Worm (Caenorhabditis elegans) whole organism, L1 larva: ENCODE measurements around the gene AH10.2.

Experiments
- C04F5.9 ChIP-seq: sonication (generic microtip); optimal IDR thresholded peaks from 2 replicates; lab custom pipeline; 2016; ENCODE audit warnings: missing genetic modification characterization, missing compliant biosample characterization
- C16A3.4 ChIP-seq: fragments of 150-350 bp; optimal IDR thresholded peaks from 2 replicates; lab custom pipeline; 2014; ENCODE audit warnings: missing biosample characterization, missing genetic modification characterization
- F16B12.6 ChIP-seq: fragments of 150-350 bp; optimal IDR thresholded peaks from 2 replicates; lab custom pipeline; 2014; ENCODE audit warnings: missing biosample characterization, missing genetic modification characterization
- alr-1 ChIP-seq: fragments of 200-800 bp; sonication (Bioruptor generic); optimal IDR thresholded peaks from 2 replicates; lab custom pipeline; 2018; ENCODE audit warnings: borderline replicate concordance, mild to moderate bottlenecking, missing genetic modification characterization, missing compliant biosample characterization
- aly-2 ChIP-seq: fragments of 150-350 bp; optimal IDR thresholded peaks from 2 replicates; lab custom pipeline; 2014; ENCODE audit warnings: missing biosample characterization, missing genetic modification characterization
- ama-1 ChIP-seq: fragments of 150-350 bp; optimal IDR thresholded peaks from 2 replicates; lab custom pipeline; 2014
- ceh-8 ChIP-seq: fragments of 200-800 bp; sonication (Bioruptor generic); optimal IDR thresholded peaks from 2 replicates; lab custom pipeline; 2018; ENCODE audit warnings: mild to moderate bottlenecking, missing genetic modification characterization, moderate library complexity, missing compliant biosample characterization
- ceh-88 ChIP-seq: fragments of 200-800 bp; sonication (Bioruptor generic); IDR thresholded peaks from 2 replicates; pipeline ENCODE4 v1.3.6; 2022; ENCODE audit warnings: missing genetic modification characterization, missing compliant biosample characterization
- ceh-90 ChIP-seq: sonication (generic microtip); optimal IDR thresholded peaks from 2 replicates; lab custom pipeline; 2016; ENCODE audit warnings: missing genetic modification characterization, missing compliant biosample characterization
- ces-1 ChIP-seq: fragments of 150-350 bp; optimal IDR thresholded peaks from 2 replicates; lab custom pipeline; 2014; ENCODE audit warnings: missing biosample characterization, missing genetic modification reagents, missing genetic modification characterization
- dpl-1 ChIP-seq, 3 experiments: fragments of 150-350 bp in 2 of 3; sonication (generic microtip) in 1 of 3; optimal IDR thresholded peaks; 2 replicates each; lab custom pipeline; 2014 to 2017; ENCODE audit warnings: missing biosample characterization in 3 of 3, missing genetic modification characterization in 3 of 3, missing genetic modification reagents in 3 of 3
- dsc-1 ChIP-seq: sonication (generic microtip); optimal IDR thresholded peaks from 2 replicates; lab custom pipeline; 2016; ENCODE audit warnings: mild to moderate bottlenecking, missing genetic modification characterization, missing compliant biosample characterization
- efl-1 ChIP-seq, 4 experiments: fragments of 150-350 bp; optimal IDR thresholded peaks in 3 of 4; peaks in 1 of 4; 1 replicate in 1 of 4; 2 replicates in 3 of 4; lab custom pipeline; 2014; ENCODE audit warnings: missing biosample characterization in 2 of 4, missing genetic modification characterization in 2 of 4, missing genetic modification reagents in 2 of 4
- efl-3 ChIP-seq: fragments of 200-800 bp; sonication (Bioruptor generic); optimal IDR thresholded peaks from 2 replicates; lab custom pipeline; 2018; ENCODE audit warnings: mild to moderate bottlenecking, missing genetic modification characterization, missing compliant biosample characterization
- egl-13 ChIP-seq: sonication (generic microtip); optimal IDR thresholded peaks from 2 replicates; lab custom pipeline; 2016; ENCODE audit warnings: missing genotype, missing genetic modification reagents, missing genetic modification characterization, missing compliant biosample characterization
- elt-3 ChIP-seq, 6 experiments: fragments of 150-350 bp in 1 of 6; sonication (generic microtip); optimal IDR thresholded peaks; 2 replicates each; lab custom pipeline; 2017 to 2018; ENCODE audit warnings: missing biosample characterization in 6 of 6, missing genetic modification characterization in 6 of 6, inconsistent platforms in 1 of 6
- ets-5 ChIP-seq: fragments of 200-800 bp; sonication (Bioruptor generic); IDR thresholded peaks from 2 replicates; pipeline ENCODE4 v1.3.6; 2022; ENCODE audit warnings: missing genetic modification characterization, missing compliant biosample characterization
- fkh-10 ChIP-seq: sonication (generic microtip); optimal IDR thresholded peaks from 2 replicates; lab custom pipeline; 2017; ENCODE audit warnings: missing biosample characterization, missing genetic modification reagents, missing genetic modification characterization
- fos-1 ChIP-seq: fragments of 150-350 bp; optimal IDR thresholded peaks from 2 replicates; lab custom pipeline; 2014; ENCODE audit warnings: missing biosample characterization, missing genetic modification characterization
- hlh-17 ChIP-seq: fragments of 200-800 bp; sonication (Bioruptor generic); optimal IDR thresholded peaks from 2 replicates; lab custom pipeline; 2018; ENCODE audit warnings: missing genetic modification characterization, mild to moderate bottlenecking, missing compliant biosample characterization, moderate library complexity, borderline replicate concordance
- hlh-4 ChIP-seq: sonication (generic microtip); optimal IDR thresholded peaks from 2 replicates; lab custom pipeline; 2016; ENCODE audit warnings: mild to moderate bottlenecking, missing genetic modification characterization, missing compliant biosample characterization
- hpl-2 ChIP-seq: fragments of 150-350 bp; optimal IDR thresholded peaks from 2 replicates; lab custom pipeline; 2014; ENCODE audit warnings: missing biosample characterization, missing genetic modification reagents, missing genetic modification characterization
- jun-1 ChIP-seq: fragments of 150-350 bp; optimal IDR thresholded peaks from 2 replicates; lab custom pipeline; 2014; ENCODE audit warnings: missing biosample characterization, missing genetic modification reagents, missing genetic modification characterization
- lin-14 ChIP-seq: fragments of 200-800 bp; sonication (Bioruptor generic); optimal IDR thresholded peaks from 2 replicates; lab custom pipeline; 2018; ENCODE audit warnings: mild to moderate bottlenecking, missing genetic modification characterization, moderate library complexity, missing compliant biosample characterization
- lin-15B ChIP-seq: fragments of 150-350 bp; sonication (generic microtip); optimal IDR thresholded peaks from 3 replicates; lab custom pipeline; 2014; ENCODE audit warnings: missing biosample characterization, missing genetic modification characterization
- lin-39 ChIP-seq: fragments of 150-350 bp; optimal IDR thresholded peaks from 2 replicates; lab custom pipeline; 2014; ENCODE audit warnings: missing biosample characterization, missing genetic modification reagents, missing genetic modification characterization
- lir-3 ChIP-seq: sonication (generic microtip); optimal IDR thresholded peaks from 2 replicates; lab custom pipeline; 2016; ENCODE audit warnings: mild to moderate bottlenecking, missing genetic modification characterization, moderate library complexity, missing compliant biosample characterization; ENCODE audit not compliant: poor library complexity
- mep-1 ChIP-seq: fragments of 150-350 bp; optimal IDR thresholded peaks from 2 replicates; lab custom pipeline; 2014; ENCODE audit warnings: missing biosample characterization, missing genetic modification characterization
- nhr-19 ChIP-seq: fragments of 200-800 bp; sonication (Bioruptor generic); conservative IDR thresholded peaks from 2 replicates; pipeline ENCODE4 v1.3.6; 2022; ENCODE audit warnings: missing genetic modification characterization, missing compliant biosample characterization
- nhr-20 ChIP-seq: sonication (generic microtip); optimal IDR thresholded peaks from 2 replicates; lab custom pipeline; 2016; ENCODE audit warnings: mild to moderate bottlenecking, missing genetic modification characterization, missing compliant biosample characterization
- nhr-28 ChIP-seq: fragments of 150-350 bp; optimal IDR thresholded peaks from 2 replicates; lab custom pipeline; 2014; ENCODE audit warnings: missing biosample characterization, missing genetic modification characterization
- nhr-71 ChIP-seq: sonication (generic microtip); optimal IDR thresholded peaks from 2 replicates; lab custom pipeline; 2016; ENCODE audit warnings: mild to moderate bottlenecking, missing genetic modification characterization, moderate library complexity, missing compliant biosample characterization
- nhr-76 ChIP-seq: sonication (generic microtip); optimal IDR thresholded peaks from 2 replicates; lab custom pipeline; 2017; ENCODE audit warnings: missing biosample characterization, missing genetic modification characterization
- nhr-84 ChIP-seq: sonication (generic microtip); optimal IDR thresholded peaks from 2 replicates; lab custom pipeline; 2017; ENCODE audit warnings: missing biosample characterization, missing genetic modification characterization
- nhr-85 ChIP-seq: sonication (generic microtip); peaks from one replicate; lab custom pipeline; 2016; ENCODE audit warnings: missing genetic modification characterization, inconsistent platforms, missing compliant biosample characterization
- nhr-90 ChIP-seq: sonication (generic microtip); optimal IDR thresholded peaks from 2 replicates; lab custom pipeline; 2016; ENCODE audit warnings: mild to moderate bottlenecking, missing genetic modification characterization, missing compliant biosample characterization; ENCODE audit not compliant: poor library complexity
- pag-3 ChIP-seq: sonication (generic microtip); optimal IDR thresholded peaks from 2 replicates; lab custom pipeline; 2017; ENCODE audit warnings: missing genetic modification characterization, mild to moderate bottlenecking, missing compliant biosample characterization, antibody characterized with exemption, borderline replicate concordance; ENCODE audit not compliant: insufficient read depth
- pqm-1 ChIP-seq: sonication (generic microtip); optimal IDR thresholded peaks from 3 replicates; lab custom pipeline; 2017; ENCODE audit warnings: missing biosample characterization, missing genetic modification characterization
- rnt-1 ChIP-seq: sonication (generic microtip); optimal IDR thresholded peaks from 2 replicates; lab custom pipeline; 2016; ENCODE audit warnings: mild to moderate bottlenecking, missing genetic modification characterization, moderate library complexity, missing compliant biosample characterization
- skn-1 ChIP-seq: fragments of 150-350 bp; optimal IDR thresholded peaks from 2 replicates; lab custom pipeline; 2014; ENCODE audit warnings: missing biosample characterization, missing genetic modification characterization
- snpc-4 ChIP-seq: fragments of 150-350 bp; optimal IDR thresholded peaks from 2 replicates; lab custom pipeline; 2014; ENCODE audit warnings: missing biosample characterization, missing genetic modification characterization
- sptf-1 ChIP-seq: fragments of 150-350 bp; optimal IDR thresholded peaks from 2 replicates; lab custom pipeline; 2014; ENCODE audit warnings: missing biosample characterization, missing genetic modification characterization
- sup-37 ChIP-seq: fragments of 200-800 bp; sonication (Bioruptor generic); optimal IDR thresholded peaks from 2 replicates; lab custom pipeline; 2018; ENCODE audit warnings: mild to moderate bottlenecking, missing genetic modification characterization, missing compliant biosample characterization
- swsn-7 ChIP-seq: sonication (generic microtip); optimal IDR thresholded peaks from 2 replicates; lab custom pipeline; 2016; ENCODE audit warnings: missing genetic modification characterization, missing compliant biosample characterization
- unc-130 ChIP-seq: fragments of 150-350 bp; optimal IDR thresholded peaks from 2 replicates; lab custom pipeline; 2017; ENCODE audit warnings: missing biosample characterization, missing genetic modification characterization, inconsistent platforms
- unc-62 ChIP-seq: fragments of 150-350 bp; optimal IDR thresholded peaks from 2 replicates; lab custom pipeline; 2014; ENCODE audit warnings: missing biosample characterization, missing genetic modification reagents, missing genetic modification characterization
- unc-86 ChIP-seq: sonication (generic microtip); optimal IDR thresholded peaks from 2 replicates; lab custom pipeline; 2016; ENCODE audit warnings: missing genetic modification characterization, missing compliant biosample characterization
- unc-98 ChIP-seq: fragments of 200-800 bp; sonication (Bioruptor generic); IDR thresholded peaks from 2 replicates; pipeline ENCODE4 v1.3.6; 2022; ENCODE audit warnings: missing genetic modification characterization, missing compliant biosample characterization
- xbp-1 ChIP-seq: sonication (generic microtip); optimal IDR thresholded peaks from 2 replicates; lab custom pipeline; 2016; ENCODE audit warnings: missing genetic modification characterization, missing compliant biosample characterization
- zag-1 ChIP-seq: fragments of 150-350 bp; optimal IDR thresholded peaks from 2 replicates; lab custom pipeline; 2014; ENCODE audit warnings: missing biosample characterization, missing genetic modification characterization
- zip-4 ChIP-seq: fragments of 200-800 bp; sonication (Bioruptor generic); optimal IDR thresholded peaks from 2 replicates; lab custom pipeline; 2018; ENCODE audit warnings: mild to moderate bottlenecking, missing genetic modification characterization, moderate library complexity, missing compliant biosample characterization
- ztf-11 ChIP-seq, 2 experiments: sonication (generic microtip); optimal IDR thresholded peaks; 2 replicates each; lab custom pipeline; 2016 to 2017; ENCODE audit warnings: missing genetic modification characterization in 2 of 2, missing biosample characterization in 1 of 2, missing compliant biosample characterization in 1 of 2

Gene AH10.2

ce11 chrV:14200086-14200485 lies 43.5 kb downstream of the AH10.2 start:
- TF ChIP-seq fkh-10 (peak; percentile 0), lir-3 (tag; lab: Kevin White, UChicago) (peak; percentile 79), snpc-4 (tag; lab: Kevin White, UChicago) (peak; percentile 87), jun-1 (peak; percentile 85), unc-130 (tag; lab: Kevin White, UChicago) (peak; percentile 50), hlh-4 (no peak), hpl-2 (GFP tag; lab: Kevin White, UChicago) (peak; percentile 85), nhr-76 (tag; lab: Kevin White, UChicago) (no peak), ztf-11 (tag; optimal IDR thresholded peaks at IDR 0.05; lab: Kevin White, UChicago) (peak in 1 of 2 experiments; percentile 58), egl-13 (tag; lab: Kevin White, UChicago) (peak; percentile 68), pag-3 (tag; lab: Kevin White, UChicago) (no peak), nhr-90 (peak; percentile 90), ets-5 (GFP tag; lab: Robert Waterston, UW) (no peak), nhr-85 (tag; lab: Kevin White, UChicago) (peak; percentile 91), C04F5.9 (tag; lab: Kevin White, UChicago) (peak; percentile 31), unc-86 (peak; percentile 57), ama-1 (lab: Kevin White, UChicago) (peak; percentile 40), zag-1 (no peak), F16B12.6 (tag; lab: Kevin White, UChicago) (peak; percentile 21), lin-15B (tag; lab: Kevin White, UChicago) (peak; percentile 65), ceh-90 (tag; lab: Kevin White, UChicago) (no peak), zip-4 (peak; percentile 100), nhr-19 (GFP tag; lab: Robert Waterston, UW) (peak; percentile 90), dsc-1 (tag; lab: Kevin White, UChicago) (peak; percentile 81), efl-3 (GFP tag; lab: Kevin White, UChicago) (no peak), lin-14 (GFP tag; lab: Kevin White, UChicago) (peak; percentile 99), rnt-1 (tag; lab: Kevin White, UChicago) (peak; percentile 88), nhr-84 (tag; lab: Kevin White, UChicago) (no peak), sup-37 (peak; percentile 58), nhr-28 (tag; lab: Kevin White, UChicago) (peak; percentile 64), efl-1 (optimal IDR thresholded peaks at IDR 0.05; lab: Kevin White, UChicago) (peak; percentile 78 to 86), efl-1 (GFP tag; optimal IDR thresholded peaks at IDR 0.05 in 1 of 2; lab: Kevin White, UChicago) (peak; percentile 59 to 95), nhr-20 (peak; percentile 97), mep-1 (tag; lab: Kevin White, UChicago) (peak; percentile 96), dpl-1 (GFP tag; optimal IDR thresholded peaks at IDR 0.05; lab: Kevin White, UChicago) (peak; percentile 54 to 66 (median 62)), pqm-1 (tag; lab: Kevin White, UChicago) (no peak), skn-1 (tag; lab: Kevin White, UChicago) (peak; percentile 98), hlh-17 (GFP tag; lab: Kevin White, UChicago) (no peak), sptf-1 (tag; lab: Kevin White, UChicago) (no peak), xbp-1 (tag; lab: Kevin White, UChicago) (peak; percentile 87), nhr-71 (peak; percentile 99), C16A3.4 (tag; lab: Kevin White, UChicago) (peak; percentile 91), unc-98 (peak; percentile 74), unc-62 (no peak), ceh-8 (GFP tag; lab: Kevin White, UChicago) (peak; percentile 34), fos-1 (tag; lab: Kevin White, UChicago) (peak; percentile 64), ces-1 (GFP tag; lab: Kevin White, UChicago) (no peak), aly-2 (tag; lab: Kevin White, UChicago) (peak; percentile 71), swsn-7 (tag; lab: Kevin White, UChicago) (peak; percentile 91), elt-3 (tag; optimal IDR thresholded peaks at IDR 0.05; lab: Kevin White, UChicago) (peak in 3 of 6 experiments; percentile 56 to 92 (median 67)), alr-1 (no peak), lin-39 (tag; lab: Kevin White, UChicago) (peak; percentile 57), ceh-88 (peak; percentile 51; the same call in 1 of the 2 replicates)
